Worm (Caenorhabditis elegans) whole organism, L4/young adult: ENCODE measurements around the gene B0001.2.
"Not testable (repeated sequence)": the region's sequence is repeated elsewhere in the genome, so short reads cannot be mapped to it uniquely, and the experiment has no call there.

ENCODE experiments used
- W03F9.2 ChIP-seq: fragments of 150-350 bp; optimal IDR thresholded peaks from 2 replicates; lab custom pipeline; 2014; ENCODE audit warnings: missing biosample characterization, missing genetic modification characterization
- dao-5 ChIP-seq: sonication (generic microtip); optimal IDR thresholded peaks from 2 replicates; lab custom pipeline; 2016; ENCODE audit warnings: missing genotype, missing genetic modification characterization, moderate library complexity, missing compliant biosample characterization
- him-1 ChIP-seq: sonication (generic microtip); optimal IDR thresholded peaks from 2 replicates; lab custom pipeline; 2016; ENCODE audit warnings: missing genotype, missing genetic modification reagents, missing genetic modification characterization, missing compliant biosample characterization

Gene B0001.2

ce11 chrIV:12154195-12154677 lies 3.5 kb upstream of the B0001.2 start, which contains the start of gene B0001.7:
B0001.7 (minus strand) TSS chrIV:12154245.
- TF ChIP-seq him-1, result no peak

- no peak for TF ChIP-seq him-1
- TF ChIP-seq dao-5 (tag; lab: Kevin White, UChicago), result no peak
- TF ChIP-seq W03F9.2 (tag; lab: Kevin White, UChicago), result no peak
Measured at ce11 chrIV:12149609-12150008, 1.2 kb downstream of the B0001.2 start.

- TF ChIP-seq him-1 (no peak), dao-5 (tag; lab: Kevin White, UChicago) (no peak), W03F9.2 (tag; lab: Kevin White, UChicago) (no peak)
Measured at ce11 chrIV:12145681-12146080, 5.1 kb downstream of the B0001.2 start, which contains the start of gene B0001.3. B0001.3 (minus strand) TSS chrIV:12145735.

ce11 chrIV:12143231-12143630 lies 7.5 kb downstream of the B0001.2 start, which contains the start of gene B0001.5:
B0001.5 (minus strand) TSS chrIV:12143331.
- TF ChIP-seq him-1 (no peak), dao-5 (tag; lab: Kevin White, UChicago) (no peak), W03F9.2 (tag; lab: Kevin White, UChicago) (no peak)

- TF ChIP-seq dao-5 (tag; lab: Kevin White, UChicago) (no peak), W03F9.2 (tag; lab: Kevin White, UChicago) (no peak), him-1 (no peak)
Measured at ce11 chrIV:12140959-12141358, 9.8 kb downstream of the B0001.2 start, which contains the start of gene B0001.8. B0001.8 (minus strand) TSS chrIV:12141059.

ce11 chrIV:12138093-12138492 lies 12.7 kb downstream of the B0001.2 start, which contains the start of gene B0001.4:
B0001.4 (minus strand) TSS chrIV:12138193.
- TF ChIP-seq him-1; dao-5 (tag; lab: Kevin White, UChicago); W03F9.2 (tag; lab: Kevin White, UChicago): not testable (repeated sequence)

- TF ChIP-seq him-1, result no peak
- TF ChIP-seq dao-5 (tag; lab: Kevin White, UChicago), result no peak
- no peak for TF ChIP-seq W03F9.2 (tag; lab: Kevin White, UChicago)
Measured at ce11 chrIV:12134991-12135390, 15.8 kb downstream of the B0001.2 start.

- TF ChIP-seq him-1 (no peak), W03F9.2 (tag; lab: Kevin White, UChicago) (no peak), dao-5 (tag; lab: Kevin White, UChicago) (no peak)
Measured at ce11 chrIV:12133776-12134175, 17.0 kb downstream of the B0001.2 start.

- TF ChIP-seq dao-5 (tag; lab: Kevin White, UChicago) (no peak), him-1 (no peak), W03F9.2 (tag; lab: Kevin White, UChicago) (no peak)
Measured at ce11 chrIV:12131308-12132072, 19.3 kb downstream of the B0001.2 start.

ce11 chrIV:12129204-12129603 lies 21.6 kb downstream of the B0001.2 start, which contains the start of gene lin-24:
lin-24 (plus strand) TSS chrIV:12129504.
- TF ChIP-seq dao-5 (tag; lab: Kevin White, UChicago) (no peak), him-1 (no peak), W03F9.2 (tag; lab: Kevin White, UChicago) (no peak)

ce11 chrIV:12128708-12129107 lies 22.1 kb downstream of the B0001.2 start:
- TF ChIP-seq W03F9.2 (tag; lab: Kevin White, UChicago) (no peak), him-1 (no peak), dao-5 (tag; lab: Kevin White, UChicago) (no peak)

ce11 chrIV:12127838-12128237 lies 22.9 kb downstream of the B0001.2 start:
- TF ChIP-seq W03F9.2 (tag; lab: Kevin White, UChicago) (no peak), him-1 (no peak), dao-5 (tag; lab: Kevin White, UChicago) (no peak)

- TF ChIP-seq W03F9.2 (tag; lab: Kevin White, UChicago), result no peak
- TF ChIP-seq him-1, result no peak
- TF ChIP-seq dao-5 (tag; lab: Kevin White, UChicago), result no peak
Measured at ce11 chrIV:12126740-12127472, 23.9 kb downstream of the B0001.2 start.
